Fruit fly (Drosophila melanogaster): Measurements from ENCODE around the gene mus201.

- TF ChIP-seq ttk (optimal IDR thresholded peaks at IDR 0.05) (no peak), Sin3A (optimal IDR thresholded peaks at IDR 0.05) (no peak), psq (optimal IDR thresholded peaks at IDR 0.05) (no peak)
These were observed 40.4 kb downstream of the mus201 start for dm6 chr2L:8478379-8478778.
